Fruit fly (Drosophila melanogaster) Kc167 (cell line): ENCODE measurements around the gene p115.

Experiments
- Myc ChIP-seq: fragments of >200 bp; optimal IDR thresholded peaks from 2 replicates; lab custom pipeline; 2017; ENCODE audit warnings: missing external identifiers
- Sin3A ChIP-seq: fragments of >200 bp; optimal IDR thresholded peaks from 2 replicates; lab custom pipeline; 2018; ENCODE audit warnings: missing external identifiers
- h ChIP-seq: fragments of >200 bp; optimal IDR thresholded peaks from 3 replicates; lab custom pipeline; 2018; ENCODE audit warnings: missing external identifiers
- insv ChIP-seq: fragments of >200 bp; optimal IDR thresholded peaks from 3 replicates; lab custom pipeline; 2018; ENCODE audit warnings: missing external identifiers
- psq ChIP-seq: fragments of >200 bp; optimal IDR thresholded peaks from 2 replicates; lab custom pipeline; 2017; ENCODE audit warnings: missing external identifiers
- ttk ChIP-seq: sonication (Bioruptor generic); optimal IDR thresholded peaks from 2 replicates; lab custom pipeline; 2017; ENCODE audit warnings: missing external identifiers

The p115 gene

dm6 chrX:7944772-7945722 lies 51.2 kb downstream of the p115 start:
- TF ChIP-seq Myc (lab: Kevin White, UChicago) (no peak), Sin3A (lab: Kevin White, UChicago) (no peak), psq (lab: Kevin White, UChicago) (no peak), insv (no peak), ttk (lab: Kevin White, UChicago) (no peak), h (lab: Kevin White, UChicago) (no peak)
